Fruit fly (Drosophila melanogaster) whole organism, embryonic: ENCODE results near the gene CG14020.

Source experiments
- Ada2b ChIP-seq: fragments of 200-800 bp; sonication (Bioruptor generic); IDR thresholded peaks from 2 replicates; pipeline ENCODE4 v1.3.6; 2022; ENCODE audit warnings: missing biosample characterization, missing genetic modification characterization
- B-H1 ChIP-seq: fragments of 200-800 bp; sonication (Bioruptor generic); IDR thresholded peaks from 3 replicates; pipeline ENCODE4 v1.3.6; 2022; ENCODE audit warnings: missing biosample characterization, missing genetic modification characterization
- Bteb2 ChIP-seq: fragments of 200-800 bp; sonication (Bioruptor generic); optimal IDR thresholded peaks from 2 replicates; lab custom pipeline; 2016; ENCODE audit warnings: missing biosample characterization, missing genetic modification characterization
- CG10274 ChIP-seq: fragments of 200-800 bp; sonication (Bioruptor generic); optimal IDR thresholded peaks from 3 replicates; lab custom pipeline; 2017; ENCODE audit warnings: missing biosample characterization, mild to moderate bottlenecking, missing genetic modification characterization
- CG10431 ChIP-seq: fragments of 200-800 bp; sonication (Bioruptor generic); optimal IDR thresholded peaks from 3 replicates; lab custom pipeline; 2018; ENCODE audit warnings: missing biosample characterization, mild to moderate bottlenecking, missing genetic modification characterization
- CG12659 ChIP-seq: fragments of 200-800 bp; sonication (Bioruptor generic); optimal IDR thresholded peaks from 3 replicates; lab custom pipeline; 2017; ENCODE audit warnings: mild to moderate bottlenecking, missing biosample characterization, missing genetic modification reagents, missing genetic modification characterization
- CG13624 ChIP-seq: fragments of 200-800 bp; sonication (Bioruptor generic); optimal IDR thresholded peaks from 2 replicates; lab custom pipeline; 2016; ENCODE audit warnings: missing biosample characterization, missing genetic modification characterization
- CG15269 ChIP-seq: fragments of 200-800 bp; sonication (Bioruptor generic); optimal IDR thresholded peaks from 2 replicates; lab custom pipeline; 2018; ENCODE audit warnings: missing biosample characterization, mild to moderate bottlenecking, missing genetic modification characterization, moderate library complexity
- CG15601 ChIP-seq: fragments of 200-800 bp; sonication (Bioruptor generic); optimal IDR thresholded peaks from 3 replicates; lab custom pipeline; 2019; ENCODE audit warnings: missing biosample characterization, mild to moderate bottlenecking, missing genetic modification characterization, moderate library complexity
- CG1602 ChIP-seq: fragments of 200-800 bp; sonication (Bioruptor generic); optimal IDR thresholded peaks from 3 replicates; lab custom pipeline; 2016; ENCODE audit warnings: missing biosample characterization, missing genetic modification characterization
- CG17359 ChIP-seq: fragments of 200-800 bp; sonication (Bioruptor generic); optimal IDR thresholded peaks from 3 replicates; lab custom pipeline; 2018; ENCODE audit warnings: missing biosample characterization, mild to moderate bottlenecking, missing genetic modification characterization, moderate library complexity
- CG3065 ChIP-seq: fragments of 200-800 bp; sonication (Bioruptor generic); optimal IDR thresholded peaks from 2 replicates; lab custom pipeline; 2016; ENCODE audit warnings: missing biosample characterization, missing genetic modification characterization
- CG3995 ChIP-seq: fragments of 200-800 bp; sonication (Bioruptor generic); optimal IDR thresholded peaks from 3 replicates; lab custom pipeline; 2016; ENCODE audit warnings: missing biosample characterization, missing genetic modification characterization
- CG6175 ChIP-seq: fragments of 200-800 bp; sonication (Bioruptor generic); IDR thresholded peaks from 3 replicates; pipeline ENCODE4 v1.3.6; 2022; ENCODE audit warnings: missing biosample characterization, missing genetic modification characterization
- CG6654 ChIP-seq: fragments of 200-800 bp; sonication (Bioruptor generic); optimal IDR thresholded peaks from 2 replicates; lab custom pipeline; 2017; ENCODE audit warnings: missing biosample characterization, mild to moderate bottlenecking, missing genetic modification characterization
- CG8281 ChIP-seq: fragments of 200-800 bp; sonication (Bioruptor generic); optimal IDR thresholded peaks from 2 replicates; lab custom pipeline; 2018; ENCODE audit warnings: missing biosample characterization, mild to moderate bottlenecking, missing genetic modification characterization, moderate library complexity
- CG8359 ChIP-seq: fragments of 200-800 bp; sonication (Bioruptor generic); optimal IDR thresholded peaks from 2 replicates; lab custom pipeline; 2017; ENCODE audit warnings: missing biosample characterization, mild to moderate bottlenecking, missing genetic modification characterization, borderline replicate concordance
- CG8478 ChIP-seq: fragments of >200 bp; optimal IDR thresholded peaks from 2 replicates; lab custom pipeline; 2018
- Camta ChIP-seq: fragments of 200-800 bp; sonication (Bioruptor generic); optimal IDR thresholded peaks from 2 replicates; lab custom pipeline; 2016; ENCODE audit warnings: missing biosample characterization, missing genetic modification characterization
- Ets65A ChIP-seq: fragments of 200-800 bp; sonication (Bioruptor generic); peaks from one replicate; lab custom pipeline; 2016; ENCODE audit warnings: missing biosample characterization, missing genetic modification characterization
- HLH54F ChIP-seq: fragments of 200-800 bp; sonication (Bioruptor generic); optimal IDR thresholded peaks from 3 replicates; lab custom pipeline; 2016; ENCODE audit warnings: missing biosample characterization, missing genetic modification characterization
- Hey ChIP-seq: fragments of 200-800 bp; sonication (Bioruptor generic); optimal IDR thresholded peaks from 3 replicates; lab custom pipeline; 2018; ENCODE audit warnings: missing biosample characterization, mild to moderate bottlenecking, missing genetic modification characterization
- Hr3 ChIP-seq: fragments of 200-800 bp; sonication (Bioruptor generic); optimal IDR thresholded peaks from 3 replicates; lab custom pipeline; 2016; ENCODE audit warnings: missing biosample characterization, missing genetic modification characterization
- Hr51 ChIP-seq, 2 experiments: fragments of 200-800 bp; sonication (Bioruptor generic); optimal IDR thresholded peaks; 2 replicates in 1 of 2; 3 replicates in 1 of 2; lab custom pipeline; 2016 to 2018; ENCODE audit warnings: missing biosample characterization in 2 of 2, missing genetic modification characterization in 2 of 2, mild to moderate bottlenecking in 1 of 2, moderate library complexity in 1 of 2
- Kr ChIP-seq: fragments of 200-800 bp; sonication (Bioruptor generic); optimal IDR thresholded peaks from 2 replicates; lab custom pipeline; 2017; ENCODE audit warnings: missing biosample characterization, mild to moderate bottlenecking, missing genetic modification characterization
- Nf-YC ChIP-seq: fragments of 200-800 bp; optimal IDR thresholded peaks from 3 replicates; lab custom pipeline; 2019; ENCODE audit warnings: missing biosample characterization, mild to moderate bottlenecking, missing genetic modification characterization, moderate library complexity
- Poxn ChIP-seq: fragments of 200-800 bp; sonication (Bioruptor generic); IDR thresholded peaks from 2 replicates; pipeline ENCODE4 v1.3.6; 2022; ENCODE audit warnings: missing biosample characterization, missing genetic modification characterization
- ab ChIP-seq: fragments of 200-800 bp; sonication (Bioruptor generic); optimal IDR thresholded peaks from 2 replicates; lab custom pipeline; 2016; ENCODE audit warnings: missing biosample characterization, missing genetic modification characterization
- abd-A ChIP-seq: fragments of 200-800 bp; sonication (Bioruptor generic); optimal IDR thresholded peaks from 3 replicates; lab custom pipeline; 2019; ENCODE audit warnings: missing biosample characterization, mild to moderate bottlenecking, missing genetic modification characterization, moderate library complexity
- aop ChIP-seq: fragments of 200-800 bp; sonication (Bioruptor generic); IDR thresholded peaks from 2 replicates; pipeline ENCODE4 v1.3.6; 2022; ENCODE audit warnings: missing biosample characterization, missing genetic modification characterization
- ara ChIP-seq: fragments of 200-800 bp; sonication (Bioruptor generic); IDR thresholded peaks from 2 replicates; pipeline ENCODE4 v1.3.6; 2022; ENCODE audit warnings: missing biosample characterization, missing genetic modification characterization
- ash1 ChIP-seq: fragments of 200-800 bp; sonication (Bioruptor generic); optimal IDR thresholded peaks from 2 replicates; lab custom pipeline; 2018; ENCODE audit warnings: missing biosample characterization, mild to moderate bottlenecking, missing genetic modification characterization
- az2 ChIP-seq: fragments of 200-800 bp; sonication (Bioruptor generic); optimal IDR thresholded peaks from 3 replicates; lab custom pipeline; 2016; ENCODE audit warnings: missing biosample characterization, missing genetic modification characterization
- corto ChIP-seq: fragments of 200-800 bp; sonication (Bioruptor generic); optimal IDR thresholded peaks from 2 replicates; lab custom pipeline; 2016; ENCODE audit warnings: missing biosample characterization, mild to moderate bottlenecking, missing genetic modification characterization, moderate library complexity
- exex ChIP-seq: fragments of 200-800 bp; sonication (Bioruptor generic); optimal IDR thresholded peaks from 4 replicates; lab custom pipeline; 2018; ENCODE audit warnings: missing biosample characterization, mild to moderate bottlenecking, missing genetic modification characterization, moderate library complexity
- fu2 ChIP-seq: fragments of 200-800 bp; sonication (Bioruptor generic); optimal IDR thresholded peaks from 2 replicates; lab custom pipeline; 2016; ENCODE audit warnings: missing biosample characterization, missing genetic modification characterization
- h ChIP-seq: fragments of >200 bp; optimal IDR thresholded peaks from 2 replicates; lab custom pipeline; 2017
- hbn ChIP-seq: fragments of 200-800 bp; sonication (Bioruptor generic); IDR thresholded peaks from 2 replicates; pipeline ENCODE4 v1.3.6; 2022; ENCODE audit warnings: missing biosample characterization, missing genetic modification characterization; ENCODE audit not compliant: partially characterized antibody
- her ChIP-seq: fragments of 200-800 bp; sonication (Bioruptor generic); optimal IDR thresholded peaks from 2 replicates; lab custom pipeline; 2016; ENCODE audit warnings: missing biosample characterization, missing genetic modification characterization
- inv ChIP-seq: fragments of 200-800 bp; sonication (Bioruptor generic); IDR thresholded peaks from 2 replicates; pipeline ENCODE4 v1.3.6; 2022; ENCODE audit warnings: missing biosample characterization, missing genetic modification characterization; ENCODE audit not compliant: partially characterized antibody
- lab ChIP-seq: fragments of 200-800 bp; sonication (Bioruptor generic); optimal IDR thresholded peaks from 3 replicates; lab custom pipeline; 2017; ENCODE audit warnings: missing biosample characterization, missing genetic modification characterization, mild to moderate bottlenecking, moderate library complexity, missing genetic modification reagents
- pb ChIP-seq: fragments of 200-800 bp; sonication (Bioruptor generic); optimal IDR thresholded peaks from 3 replicates; lab custom pipeline; 2016; ENCODE audit warnings: missing biosample characterization, missing genetic modification characterization
- ranshi ChIP-seq: fragments of 200-800 bp; sonication (Bioruptor generic); IDR thresholded peaks from 2 replicates; pipeline ENCODE4 v1.3.6; 2022; ENCODE audit warnings: missing biosample characterization, missing genetic modification characterization
- repo ChIP-seq: fragments of 200-800 bp; sonication (Bioruptor generic); optimal IDR thresholded peaks from 2 replicates; lab custom pipeline; 2016; ENCODE audit warnings: missing biosample characterization, missing genetic modification characterization
- ro ChIP-seq: fragments of 200-800 bp; sonication (Bioruptor generic); IDR thresholded peaks from 2 replicates; pipeline ENCODE4 v1.3.6; 2022; ENCODE audit warnings: missing biosample characterization, missing genetic modification characterization
- salm ChIP-seq: fragments of 200-800 bp; sonication (Bioruptor generic); optimal IDR thresholded peaks from 2 replicates; lab custom pipeline; 2018; ENCODE audit warnings: missing biosample characterization, mild to moderate bottlenecking, missing genetic modification characterization
- so ChIP-seq: fragments of 200-800 bp; sonication (Bioruptor generic); IDR thresholded peaks from 3 replicates; pipeline ENCODE4 v1.3.6; 2022; ENCODE audit warnings: missing biosample characterization, missing genetic modification characterization
- stc ChIP-seq: fragments of 200-800 bp; sonication (Bioruptor generic); IDR thresholded peaks from 2 replicates; pipeline ENCODE4 v1.3.6; 2022; ENCODE audit warnings: missing biosample characterization, missing genetic modification characterization
- tll ChIP-seq, 2 experiments: fragments of 200-800 bp in 1 of 2; fragments of >200 bp in 1 of 2; sonication (Bioruptor generic) in 1 of 2; optimal IDR thresholded peaks; 2 replicates each; lab custom pipeline; 2017 to 2019; ENCODE audit warnings: missing biosample characterization in 2 of 2, missing genetic modification characterization in 2 of 2, mild to moderate bottlenecking in 1 of 2, moderate library complexity in 1 of 2
- zen2 ChIP-seq: fragments of 200-800 bp; sonication (Bioruptor generic); IDR thresholded peaks from 3 replicates; pipeline ENCODE4 v1.3.6; 2022; ENCODE audit warnings: missing biosample characterization, missing genetic modification characterization; ENCODE audit not compliant: partially characterized antibody

CG14020 gene

DNA sequence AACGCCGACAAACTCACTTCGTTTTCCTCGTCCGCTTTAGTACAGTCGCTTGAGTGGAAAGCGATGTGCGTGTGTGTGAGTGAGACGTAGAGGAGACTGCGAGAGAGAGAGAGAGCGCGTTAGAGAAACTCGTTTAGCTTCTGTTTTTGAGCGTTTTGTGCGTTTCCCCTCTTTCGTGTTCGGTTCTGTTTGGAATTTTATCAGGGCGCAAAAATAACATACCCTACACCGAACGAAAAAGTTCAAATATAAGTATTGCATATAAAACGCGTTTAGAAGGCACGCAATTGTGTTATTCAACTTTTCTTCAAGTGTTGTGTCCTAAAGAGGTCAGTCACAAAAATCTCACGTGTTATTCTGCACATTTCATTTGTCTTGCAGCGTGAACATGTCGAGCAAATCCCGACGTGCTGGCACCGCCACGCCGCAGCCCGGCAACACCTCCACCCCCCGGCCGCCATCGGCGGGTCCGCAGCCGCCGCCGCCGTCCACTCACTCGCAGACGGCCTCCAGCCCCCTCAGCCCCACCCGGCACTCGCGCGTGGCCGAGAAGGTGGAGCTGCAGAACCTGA lies 25.5 kb downstream of the CG14020 start (continued):
- TF ChIP-seq ash1 (GFP tag; lab: Kevin White, UChicago) (peak; percentile 1), Hr51 (GFP tag; optimal IDR thresholded peaks at IDR 0.05; lab: Kevin White, UChicago) (peak in 1 of 2 experiments; percentile 7), CG15601 (tag; lab: Kevin White, UChicago) (no peak), corto (GFP tag; lab: Kevin White, UChicago) (no peak), ara (GFP tag; lab: Robert Waterston, UW) (no peak), Hey (tag; lab: Kevin White, UChicago) (peak; percentile 18), so (GFP tag; lab: Robert Waterston, UW) (peak; percentile 70; the same call in 1 of the 3 replicates), CG6175 (0 out of 3 replicates have a peak, but pooled peaks have one; percentile 50), Nf-YC (peak; percentile 38), CG15269 (tag; lab: Kevin White, UChicago) (no peak), inv (GFP tag; lab: Robert Waterston, UW) (no peak), B-H1 (peak; percentile 47; the same call in 1 of the 3 replicates), fu2 (peak; percentile 15), zen2 (GFP tag; lab: Robert Waterston, UW) (no peak), CG8359 (GFP tag; lab: Kevin White, UChicago) (no peak), ro (no peak), CG12659 (peak; percentile 37), ab (GFP tag; lab: Kevin White, UChicago) (peak; percentile 15), salm (tag; lab: Kevin White, UChicago) (no peak), Camta (no peak), hbn (no peak; the same call in 1 of the 2 replicates), CG3995 (GFP tag; lab: Kevin White, UChicago) (no peak), Ada2b (GFP tag; lab: Robert Waterston, UW) (no peak; the same call in none of the 2 replicates), exex (peak; percentile 21), ranshi (GFP tag; lab: Robert Waterston, UW) (peak; percentile 47; the same call in 1 of the 2 replicates), stc (GFP tag; lab: Robert Waterston, UW) (peak; percentile 27; the same call in 1 of the 2 replicates), Ets65A (GFP tag; lab: Kevin White, UChicago) (peak; percentile 78), pb (no peak), CG1602 (GFP tag; lab: Kevin White, UChicago) (peak; percentile 11), CG6654 (no peak), CG8281 (tag; lab: Kevin White, UChicago) (no peak), abd-A (no peak), CG13624 (peak; percentile 15), CG3065 (GFP tag; lab: Kevin White, UChicago) (no peak), CG17359 (tag; lab: Kevin White, UChicago) (peak; percentile 44), tll (GFP tag; optimal IDR thresholded peaks at IDR 0.05; lab: Kevin White, UChicago) (no peak), her (GFP tag; lab: Kevin White, UChicago) (peak; percentile 70), h (lab: Kevin White, UChicago) (no peak), CG8478 (no peak), az2 (GFP tag; lab: Kevin White, UChicago) (peak; percentile 37), aop (no peak), lab (GFP tag; lab: Kevin White, UChicago) (no peak), CG10274 (GFP tag; lab: Kevin White, UChicago) (peak; percentile 73), Hr3 (GFP tag; lab: Kevin White, UChicago) (peak; percentile 50), repo (GFP tag; lab: Kevin White, UChicago) (no peak), Poxn (0 out of 2 replicates have a peak, but pooled peaks have one; percentile 39), HLH54F (GFP tag; lab: Kevin White, UChicago) (peak; percentile 34), Kr (GFP tag; lab: Kevin White, UChicago) (no peak), Bteb2 (GFP tag; lab: Kevin White, UChicago) (peak; percentile 43), CG10431 (GFP tag; lab: Kevin White, UChicago) (no peak)
